Worm (Caenorhabditis elegans) whole organism, early embryonic: Measurements from ENCODE around the gene cdc-25.3.

Source experiments
- B0310.2 ChIP-seq: sonication (generic microtip); optimal IDR thresholded peaks from 2 replicates; lab custom pipeline; 2016; ENCODE audit warnings: mild to moderate bottlenecking, missing genetic modification characterization, missing compliant biosample characterization
- ama-1 ChIP-seq: fragments of 150-350 bp; optimal IDR thresholded peaks from 2 replicates; lab custom pipeline; 2014
- flt-1 ChIP-seq: fragments of 200-800 bp; sonication (Bioruptor generic); IDR thresholded peaks from 2 replicates; pipeline ENCODE4 v1.3.6; 2022; ENCODE audit warnings: missing genetic modification characterization, missing compliant biosample characterization
- hmg-4 ChIP-seq: fragments of 200-800 bp; sonication (Bioruptor generic); optimal IDR thresholded peaks from 2 replicates; lab custom pipeline; 2018; ENCODE audit warnings: mild to moderate bottlenecking, missing genetic modification characterization, missing compliant biosample characterization
- sea-1 ChIP-seq: fragments of 200-800 bp; sonication (Bioruptor generic); conservative IDR thresholded peaks from 2 replicates; pipeline ENCODE4 v1.3.6; 2022; ENCODE audit warnings: missing genetic modification characterization, missing compliant biosample characterization

- TF ChIP-seq hmg-4 (GFP tag; lab: Kevin White, UChicago) = no peak
- no peak for TF ChIP-seq B0310.2 (tag; lab: Kevin White, UChicago)
- no peak for TF ChIP-seq flt-1 (GFP tag; lab: Robert Waterston, UW)
- no peak for TF ChIP-seq ama-1 (lab: Kevin White, UChicago)
- TF ChIP-seq sea-1 (GFP tag; lab: Robert Waterston, UW) = no peak
These were observed 40.7 kb downstream of the cdc-25.3 start, which contains the start of gene K01F9.2 for ce11 chrIII:8877002-8877401.
